Fruit fly (Drosophila melanogaster) Kc167 (cell line): ENCODE measurements around the gene FoxP.

Experiments
- Myc ChIP-seq: fragments of >200 bp; optimal IDR thresholded peaks from 2 replicates; lab custom pipeline; 2017; ENCODE audit warnings: missing external identifiers
- Sin3A ChIP-seq: fragments of >200 bp; optimal IDR thresholded peaks from 2 replicates; lab custom pipeline; 2018; ENCODE audit warnings: missing external identifiers
- insv ChIP-seq: fragments of >200 bp; optimal IDR thresholded peaks from 3 replicates; lab custom pipeline; 2018; ENCODE audit warnings: missing external identifiers
- psq ChIP-seq: fragments of >200 bp; optimal IDR thresholded peaks from 2 replicates; lab custom pipeline; 2017; ENCODE audit warnings: missing external identifiers
- ttk ChIP-seq: sonication (Bioruptor generic); optimal IDR thresholded peaks from 2 replicates; lab custom pipeline; 2017; ENCODE audit warnings: missing external identifiers

dm6 chr3R:9779764-9780163, 49.1 kb upstream of the FoxP start, which contains the start of gene CG12947:
- TF ChIP-seq ttk (lab: Kevin White, UChicago) (no peak), Sin3A (lab: Kevin White, UChicago) (no peak), Myc (lab: Kevin White, UChicago) (no peak), insv (lab: Kevin White, UChicago) (no peak), psq (lab: Kevin White, UChicago) (no peak)
